Worm (Caenorhabditis elegans) whole organism, early embryonic: ENCODE results near the gene srz-29.
"Not testable (repeated sequence)": the region's sequence is repeated elsewhere in the genome, so short reads cannot be mapped to it uniquely, and the experiment has no call there.

ENCODE experiments used
- B0310.2 ChIP-seq: sonication (generic microtip); optimal IDR thresholded peaks from 2 replicates; lab custom pipeline; 2016; ENCODE audit warnings: mild to moderate bottlenecking, missing genetic modification characterization, missing compliant biosample characterization
- aly-1 ChIP-seq: sonication (generic microtip); optimal IDR thresholded peaks from 2 replicates; lab custom pipeline; 2016; ENCODE audit warnings: missing genetic modification characterization, missing compliant biosample characterization
- ama-1 ChIP-seq: fragments of 150-350 bp; optimal IDR thresholded peaks from 2 replicates; lab custom pipeline; 2014
- ceh-13 ChIP-seq: fragments of 200-800 bp; sonication (Bioruptor generic); optimal IDR thresholded peaks from 2 replicates; lab custom pipeline; 2018; ENCODE audit warnings: mild to moderate bottlenecking, missing genetic modification characterization, missing compliant biosample characterization
- ceh-36 ChIP-seq: sonication (generic microtip); optimal IDR thresholded peaks from 2 replicates; lab custom pipeline; 2016; ENCODE audit warnings: missing genetic modification characterization, inconsistent platforms, missing compliant biosample characterization
- ets-7 ChIP-seq: sonication (generic microtip); optimal IDR thresholded peaks from 2 replicates; lab custom pipeline; 2016; ENCODE audit warnings: missing genotype, missing genetic modification characterization, missing compliant biosample characterization
- flt-1 ChIP-seq: fragments of 200-800 bp; sonication (Bioruptor generic); IDR thresholded peaks from 2 replicates; pipeline ENCODE4 v1.3.6; 2022; ENCODE audit warnings: missing genetic modification characterization, missing compliant biosample characterization
- hmg-4 ChIP-seq: fragments of 200-800 bp; sonication (Bioruptor generic); optimal IDR thresholded peaks from 2 replicates; lab custom pipeline; 2018; ENCODE audit warnings: mild to moderate bottlenecking, missing genetic modification characterization, missing compliant biosample characterization
- hnd-1 ChIP-seq: sonication (generic microtip); optimal IDR thresholded peaks from 2 replicates; lab custom pipeline; 2016; ENCODE audit warnings: missing genetic modification characterization, missing compliant biosample characterization
- pes-1 ChIP-seq: fragments of 200-800 bp; sonication (Bioruptor generic); IDR thresholded peaks from 2 replicates; pipeline ENCODE4 v1.3.6; 2022; ENCODE audit warnings: missing genetic modification reagents, missing genetic modification characterization, missing compliant biosample characterization
- tbx-11 ChIP-seq: fragments of 200-800 bp; sonication (Bioruptor generic); IDR thresholded peaks from 2 replicates; pipeline ENCODE4 v1.3.6; 2022; ENCODE audit warnings: missing genetic modification characterization, missing compliant biosample characterization
- tra-4 ChIP-seq: sonication (generic microtip); optimal IDR thresholded peaks from 2 replicates; lab custom pipeline; 2017; ENCODE audit warnings: missing genetic modification characterization, missing compliant biosample characterization

DNA sequence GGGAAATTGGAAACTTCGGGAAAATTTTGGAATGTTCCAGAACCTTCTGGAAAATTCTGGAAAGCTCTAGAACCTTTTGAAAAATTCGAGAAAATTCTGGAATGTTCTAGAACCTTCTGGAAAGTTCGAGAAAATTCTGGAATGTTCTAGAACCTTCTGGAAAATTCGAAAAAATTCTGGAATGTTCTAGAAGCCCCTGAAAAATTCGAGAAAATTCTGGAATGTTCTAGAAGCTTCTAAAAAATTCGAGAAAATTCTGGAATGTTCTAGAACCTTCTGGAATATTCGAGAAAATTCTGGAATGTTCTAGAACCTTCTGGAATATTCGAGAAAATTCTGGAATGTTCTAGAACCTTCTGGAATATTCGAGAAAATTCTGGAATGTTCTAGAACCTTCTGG, 22.3 kb upstream of the srz-29 start:
- TF ChIP-seq hmg-4 (GFP tag; lab: Kevin White, UChicago); flt-1 (GFP tag; lab: Robert Waterston, UW); ceh-13; tra-4; ama-1; ceh-36 (tag; lab: Kevin White, UChicago); aly-1 (tag; lab: Kevin White, UChicago); B0310.2 (tag; lab: Kevin White, UChicago); tbx-11 (GFP tag; lab: Robert Waterston, UW); hnd-1 (tag; lab: Kevin White, UChicago); ets-7: not testable (repeated sequence)
- peak; percentile 55; the same call in 1 of the 2 replicates for TF ChIP-seq pes-1 (GFP tag; lab: Robert Waterston, UW)
